Fruit fly (Drosophila melanogaster) whole organism, prepupa: ENCODE results near the gene Mocs1.

Source experiments
- Blimp-1 ChIP-seq: fragments of 200-800 bp; sonication (Bioruptor generic); optimal IDR thresholded peaks from 3 replicates; lab custom pipeline; 2017; ENCODE audit warnings: missing biosample characterization, missing genetic modification characterization, mild to moderate bottlenecking, moderate library complexity, missing genetic modification reagents
- CG11762 ChIP-seq: fragments of 200-800 bp; sonication (Bioruptor generic); optimal IDR thresholded peaks from 3 replicates; lab custom pipeline; 2016; ENCODE audit warnings: missing biosample characterization, missing genetic modification characterization; ENCODE audit not compliant: insufficient read depth
- CG1621 ChIP-seq: fragments of 200-800 bp; sonication (Bioruptor generic); optimal IDR thresholded peaks from 3 replicates; lab custom pipeline; 2018; ENCODE audit warnings: missing biosample characterization, mild to moderate bottlenecking, missing genetic modification characterization
- CG16779 ChIP-seq: fragments of 200-800 bp; sonication (Bioruptor generic); optimal IDR thresholded peaks from 3 replicates; lab custom pipeline; 2017; ENCODE audit warnings: missing biosample characterization, mild to moderate bottlenecking, missing genetic modification characterization
- CG3032 ChIP-seq: fragments of 200-800 bp; optimal IDR thresholded peaks from 2 replicates; lab custom pipeline; 2019; ENCODE audit warnings: missing biosample characterization, mild to moderate bottlenecking, missing genetic modification characterization, moderate library complexity
- CG31627 ChIP-seq: fragments of 200-800 bp; sonication (Bioruptor generic); optimal IDR thresholded peaks from 3 replicates; lab custom pipeline; 2016; ENCODE audit warnings: missing biosample characterization, missing genetic modification characterization
- CG32006 ChIP-seq: fragments of 200-800 bp; sonication (Bioruptor generic); optimal IDR thresholded peaks from 3 replicates; lab custom pipeline; 2017; ENCODE audit warnings: missing biosample characterization, mild to moderate bottlenecking, missing genetic modification characterization
- CG4318 ChIP-seq: fragments of 200-800 bp; sonication (Bioruptor generic); optimal IDR thresholded peaks from 3 replicates; lab custom pipeline; 2017; ENCODE audit warnings: missing biosample characterization, mild to moderate bottlenecking, missing genetic modification characterization
- CG6163 ChIP-seq: fragments of 200-800 bp; sonication (Bioruptor generic); IDR thresholded peaks from 3 replicates; pipeline ENCODE4 v1.3.6; 2022; ENCODE audit warnings: missing biosample characterization, missing genetic modification characterization
- CG6276 ChIP-seq: fragments of 200-800 bp; sonication (Bioruptor generic); optimal IDR thresholded peaks from 2 replicates; lab custom pipeline; 2017; ENCODE audit warnings: missing biosample characterization, mild to moderate bottlenecking, missing genetic modification characterization
- CG6792 ChIP-seq: fragments of 200-800 bp; sonication (Bioruptor generic); optimal IDR thresholded peaks from 3 replicates; lab custom pipeline; 2016; ENCODE audit warnings: missing biosample characterization, missing genetic modification characterization
- CG7368 ChIP-seq: fragments of 200-800 bp; sonication (Bioruptor generic); optimal IDR thresholded peaks from 3 replicates; lab custom pipeline; 2016; ENCODE audit warnings: missing biosample characterization, missing genetic modification characterization
- CG8119 ChIP-seq: fragments of 200-800 bp; sonication (Bioruptor generic); IDR thresholded peaks from 3 replicates; pipeline ENCODE4 v1.3.6; 2022; ENCODE audit warnings: missing biosample characterization, missing genetic modification characterization
- CG8632 ChIP-seq: fragments of 200-800 bp; sonication (Bioruptor generic); optimal IDR thresholded peaks from 3 replicates; lab custom pipeline; 2016; ENCODE audit warnings: missing biosample characterization, missing genetic modification characterization
- CG9139 ChIP-seq: fragments of 200-800 bp; sonication (Bioruptor generic); optimal IDR thresholded peaks from 3 replicates; lab custom pipeline; 2017; ENCODE audit warnings: missing biosample characterization, mild to moderate bottlenecking, missing genetic modification characterization
- Eip78C ChIP-seq: fragments of 200-800 bp; sonication (Bioruptor generic); peaks from one replicate; lab custom pipeline; 2016; ENCODE audit warnings: missing biosample characterization, missing genetic modification characterization
- Gug ChIP-seq: fragments of 200-800 bp; sonication (Bioruptor generic); IDR thresholded peaks from 2 replicates; pipeline ENCODE4 v1.3.6; 2022; ENCODE audit warnings: missing biosample characterization, missing genetic modification characterization
- Hr39 ChIP-seq: fragments of 200-800 bp; sonication (Bioruptor generic); optimal IDR thresholded peaks from 2 replicates; lab custom pipeline; 2016; ENCODE audit warnings: missing biosample characterization, missing genetic modification characterization
- Hr4 ChIP-seq: fragments of 200-800 bp; sonication (Bioruptor generic); optimal IDR thresholded peaks from 3 replicates; lab custom pipeline; 2016; ENCODE audit warnings: missing biosample characterization, missing genetic modification characterization
- Lpt ChIP-seq: fragments of 200-800 bp; sonication (Bioruptor generic); optimal IDR thresholded peaks from 3 replicates; lab custom pipeline; 2016; ENCODE audit warnings: missing biosample characterization, missing genetic modification characterization
- Met ChIP-seq: fragments of 200-800 bp; sonication (Bioruptor generic); optimal IDR thresholded peaks from 3 replicates; lab custom pipeline; 2016; ENCODE audit warnings: missing biosample characterization, missing genetic modification characterization
- OdsH ChIP-seq: fragments of 200-800 bp; sonication (Bioruptor generic); optimal IDR thresholded peaks from 3 replicates; lab custom pipeline; 2016; ENCODE audit warnings: missing biosample characterization, missing genetic modification characterization
- Smox ChIP-seq: fragments of 200-800 bp; sonication (Bioruptor generic); optimal IDR thresholded peaks from 3 replicates; lab custom pipeline; 2016; ENCODE audit warnings: missing biosample characterization, missing genetic modification characterization
- Sox102F ChIP-seq: fragments of 200-800 bp; sonication (Bioruptor generic); optimal IDR thresholded peaks from 2 replicates; lab custom pipeline; 2016; ENCODE audit warnings: missing biosample characterization, mild to moderate bottlenecking, missing genetic modification characterization
- Sox14 ChIP-seq: fragments of 200-800 bp; sonication (Bioruptor generic); optimal IDR thresholded peaks from 3 replicates; lab custom pipeline; 2016; ENCODE audit warnings: missing biosample characterization, missing genetic modification characterization
- Sox15 ChIP-seq: fragments of 200-800 bp; sonication (Bioruptor generic); optimal IDR thresholded peaks from 3 replicates; lab custom pipeline; 2016; ENCODE audit warnings: missing biosample characterization, missing genetic modification characterization
- achi ChIP-seq: fragments of 200-800 bp; sonication (Bioruptor generic); optimal IDR thresholded peaks from 3 replicates; lab custom pipeline; 2016; ENCODE audit warnings: missing biosample characterization, missing genetic modification characterization
- acj6 ChIP-seq: fragments of 200-800 bp; sonication (Bioruptor generic); optimal IDR thresholded peaks from 3 replicates; lab custom pipeline; 2016; ENCODE audit warnings: missing biosample characterization, missing genetic modification characterization
- cyc ChIP-seq: fragments of 200-800 bp; sonication (Bioruptor generic); optimal IDR thresholded peaks from 3 replicates; lab custom pipeline; 2016; ENCODE audit warnings: missing biosample characterization, missing genetic modification characterization
- dac ChIP-seq: fragments of 200-800 bp; sonication (Bioruptor generic); optimal IDR thresholded peaks from 2 replicates; lab custom pipeline; 2017; ENCODE audit warnings: missing biosample characterization, mild to moderate bottlenecking, missing genetic modification characterization
- eg ChIP-seq: fragments of 200-800 bp; sonication (Bioruptor generic); IDR thresholded peaks from 3 replicates; pipeline ENCODE4 v1.3.6; 2022; ENCODE audit warnings: missing biosample characterization, missing genetic modification characterization
- esn ChIP-seq: fragments of 200-800 bp; sonication (Bioruptor generic); optimal IDR thresholded peaks from 2 replicates; lab custom pipeline; 2016; ENCODE audit warnings: missing biosample characterization, mild to moderate bottlenecking, missing genetic modification characterization, moderate library complexity
- fd85E ChIP-seq: fragments of 200-800 bp; sonication (Bioruptor generic); optimal IDR thresholded peaks from 3 replicates; lab custom pipeline; 2016; ENCODE audit warnings: missing biosample characterization, missing genetic modification characterization
- net ChIP-seq: fragments of 200-800 bp; sonication (Bioruptor generic); optimal IDR thresholded peaks from 3 replicates; lab custom pipeline; 2016; ENCODE audit warnings: missing biosample characterization, missing genetic modification characterization
- pdm3 ChIP-seq: fragments of 200-800 bp; sonication (Bioruptor generic); optimal IDR thresholded peaks from 3 replicates; lab custom pipeline; 2016; ENCODE audit warnings: missing biosample characterization, missing genetic modification characterization
- salr ChIP-seq, 2 experiments: fragments of 200-800 bp; sonication (Bioruptor generic); optimal IDR thresholded peaks; 3 replicates each; lab custom pipeline; 2016 to 2018; ENCODE audit warnings: missing biosample characterization in 2 of 2, missing genetic modification characterization in 2 of 2, mild to moderate bottlenecking in 1 of 2
- ss ChIP-seq, 2 experiments: fragments of 200-800 bp; sonication (Bioruptor generic); optimal IDR thresholded peaks; 2 replicates in 1 of 2; 3 replicates in 1 of 2; lab custom pipeline; 2017 to 2018; ENCODE audit warnings: mild to moderate bottlenecking in 2 of 2, missing biosample characterization in 2 of 2, missing genetic modification characterization in 2 of 2, moderate library complexity in 1 of 2
- svp ChIP-seq: fragments of 200-800 bp; sonication (Bioruptor generic); peaks from one replicate; lab custom pipeline; 2016; ENCODE audit warnings: missing biosample characterization, missing genetic modification characterization
- vri ChIP-seq: fragments of 200-800 bp; sonication (Bioruptor generic); optimal IDR thresholded peaks from 3 replicates; lab custom pipeline; 2016; ENCODE audit warnings: missing biosample characterization, mild to moderate bottlenecking, missing genetic modification characterization

The Mocs1 gene

DNA sequence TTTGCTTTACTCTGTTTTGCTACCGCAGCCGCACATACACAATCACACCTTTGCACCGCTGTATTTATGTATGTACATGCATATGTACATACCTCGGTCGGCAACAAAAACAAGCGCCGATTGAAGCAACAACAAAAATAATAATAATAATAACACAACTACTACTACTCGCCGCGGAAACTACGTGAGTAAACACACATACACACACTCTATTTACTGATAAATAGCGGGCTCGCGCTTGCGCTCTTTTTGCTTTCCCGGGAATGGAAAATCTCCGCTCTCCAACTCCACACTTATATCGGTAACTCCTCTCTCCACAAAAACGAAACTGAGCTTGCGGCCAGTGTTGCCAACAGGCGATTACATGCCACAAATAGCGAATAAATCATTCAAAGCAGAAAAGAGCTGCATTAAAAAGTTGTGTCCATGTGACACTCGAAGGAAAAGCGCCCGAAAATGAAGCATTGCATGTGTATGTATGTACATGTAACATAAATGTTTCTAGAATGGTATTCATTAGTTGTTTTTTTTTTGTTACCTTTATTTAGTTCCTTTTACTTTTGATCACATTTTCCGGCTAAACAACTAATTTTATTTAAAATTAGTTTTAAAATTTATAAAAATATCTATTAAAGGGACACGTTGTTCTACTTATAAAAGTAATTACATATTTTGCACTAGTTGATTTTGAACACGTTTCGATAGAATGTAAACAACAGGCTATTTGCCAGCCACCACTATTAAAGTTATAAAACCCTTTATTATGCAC lies 48.5 kb downstream of the Mocs1 start (continued):
- TF ChIP-seq Sox15 (GFP tag; lab: Kevin White, UChicago), result no peak
- peak; percentile 51 for TF ChIP-seq CG9139 (GFP tag; lab: Kevin White, UChicago)
- peak; percentile 4 for TF ChIP-seq CG8632
- no peak for TF ChIP-seq Smox (GFP tag; lab: Kevin White, UChicago)
- peak; percentile 75 for TF ChIP-seq Eip78C (GFP tag; lab: Kevin White, UChicago)
- no peak for TF ChIP-seq dac (GFP tag; lab: Kevin White, UChicago)
- no peak for TF ChIP-seq esn (GFP tag; lab: Kevin White, UChicago)
- no peak for TF ChIP-seq pdm3 (GFP tag; lab: Kevin White, UChicago)
- no peak for TF ChIP-seq net (GFP tag; lab: Kevin White, UChicago)
- no peak for TF ChIP-seq CG4318 (GFP tag; lab: Kevin White, UChicago)
- TF ChIP-seq cyc (GFP tag; lab: Kevin White, UChicago), result no peak
- TF ChIP-seq Lpt (GFP tag; lab: Kevin White, UChicago), result peak; percentile 19
- TF ChIP-seq Met (GFP tag; lab: Kevin White, UChicago), result no peak
- no peak for TF ChIP-seq CG7368
- TF ChIP-seq Hr4 (GFP tag; lab: Kevin White, UChicago), result peak; percentile 8
- no peak for TF ChIP-seq Blimp-1 (GFP tag; lab: Kevin White, UChicago)
- no peak for TF ChIP-seq CG31627
- no peak for TF ChIP-seq acj6 (GFP tag; lab: Kevin White, UChicago)
- TF ChIP-seq CG32006 (GFP tag; lab: Kevin White, UChicago), result peak; percentile 60
- TF ChIP-seq Hr39 (GFP tag; lab: Kevin White, UChicago), result no peak
- TF ChIP-seq Sox14 (GFP tag; lab: Kevin White, UChicago), result peak; percentile 12
- TF ChIP-seq CG6276 (GFP tag; lab: Kevin White, UChicago), result peak; percentile 51
- TF ChIP-seq CG1621 (tag; lab: Kevin White, UChicago), result peak; percentile 54
- peak; percentile 63 for TF ChIP-seq CG16779
- peak; percentile 72 for TF ChIP-seq CG8119 (GFP tag; lab: Robert Waterston, UW)
- TF ChIP-seq Sox102F, result no peak
- no peak for TF ChIP-seq fd85E (GFP tag; lab: Kevin White, UChicago)
- no peak for TF ChIP-seq CG6792 (GFP tag; lab: Kevin White, UChicago)
- TF ChIP-seq CG11762, result no peak
- peak; percentile 61 to 70 for TF ChIP-seq ss (GFP tag; optimal IDR thresholded peaks at IDR 0.05; lab: Kevin White, UChicago)
- TF ChIP-seq achi (GFP tag; lab: Kevin White, UChicago), result peak; percentile 15
- peak; percentile 37 for TF ChIP-seq vri (GFP tag; lab: Kevin White, UChicago)

dm6 chr3L:11119396-11119900 lies 49.1 kb downstream of the Mocs1 start:
- TF ChIP-seq pdm3 (GFP tag; lab: Kevin White, UChicago) (no peak), salr (GFP tag; optimal IDR thresholded peaks at IDR 0.05; lab: Kevin White, UChicago) (peak in 1 of 2 experiments; percentile 19), CG4318 (GFP tag; lab: Kevin White, UChicago) (no peak), CG3032 (tag; lab: Kevin White, UChicago) (peak; percentile 4), svp (peak; percentile 60), Hr39 (GFP tag; lab: Kevin White, UChicago) (peak; percentile 7), CG6163 (GFP tag; lab: Robert Waterston, UW) (peak; percentile 60; the same call in 2 of the 3 replicates), Sox14 (GFP tag; lab: Kevin White, UChicago) (peak; percentile 18), CG9139 (GFP tag; lab: Kevin White, UChicago) (peak; percentile 13), OdsH (no peak), Gug (GFP tag; lab: Robert Waterston, UW) (0 out of 2 replicates have a peak, but pooled peaks have one; percentile 9), CG31627 (peak; percentile 19), esn (GFP tag; lab: Kevin White, UChicago) (peak; percentile 1), Met (GFP tag; lab: Kevin White, UChicago) (peak; percentile 5), eg (GFP tag; lab: Robert Waterston, UW) (peak; percentile 60; the same call in 2 of the 3 replicates)
